Worm (Caenorhabditis elegans): ENCODE measurements around the gene irld-45.

The irld-45 gene

ce11 chrV:1607790-1608189 is 40.3 kb upstream of the irld-45 start, which contains the start of gene nhr-178 (continued):
- no peak for TF ChIP-seq F26F4.8 (GFP tag; conservative IDR thresholded peaks at IDR 0.05)
- no peak for TF ChIP-seq daf-16 (GFP tag; optimal IDR thresholded peaks at IDR 0.05)
- peak; percentile 95 for TF ChIP-seq daf-16 (tag; optimal IDR thresholded peaks at IDR 0.05)
- peak; percentile 99 for TF ChIP-seq nhr-77 (tag; optimal IDR thresholded peaks at IDR 0.05)
- TF ChIP-seq dve-1 (tag; optimal IDR thresholded peaks at IDR 0.05; ENCODE audit: insufficient read depth) = peak; percentile 85
- TF ChIP-seq unc-130 (GFP tag; optimal IDR thresholded peaks at IDR 0.05) = no peak
- TF ChIP-seq F37D6.2 (tag; optimal IDR thresholded peaks at IDR 0.05) = no peak
- no peak for TF ChIP-seq lin-38 (GFP tag; IDR thresholded peaks at IDR 0.05)
- no peak for TF ChIP-seq tag-97 (GFP tag; IDR thresholded peaks at IDR 0.05)
- no peak for TF ChIP-seq nhr-10 (tag; optimal IDR thresholded peaks at IDR 0.05)
- TF ChIP-seq cey-2 (tag; optimal IDR thresholded peaks at IDR 0.05; ENCODE audit: borderline replicate concordance, insufficient read depth) = no peak
- TF ChIP-seq F10B5.3 (tag; optimal IDR thresholded peaks at IDR 0.05) = no peak
- peak; percentile 23 for TF ChIP-seq hlh-30 (tag; optimal IDR thresholded peaks at IDR 0.05; ENCODE audit: insufficient read depth)
- TF ChIP-seq nhr-48 (tag; optimal IDR thresholded peaks at IDR 0.05) = peak; percentile 59
- TF ChIP-seq pha-4 (GFP tag; IDR thresholded peaks at IDR 0.05) = no peak
- no peak for TF ChIP-seq pha-4 (tag; optimal IDR thresholded peaks at IDR 0.05)
- no peak for TF ChIP-seq madf-9 (GFP tag; conservative IDR thresholded peaks at IDR 0.05)
- peak in 1 of 2 experiments; percentile 45 for TF ChIP-seq mdl-1 (tag; optimal IDR thresholded peaks at IDR 0.05)
- TF ChIP-seq fkh-10 (GFP tag; optimal IDR thresholded peaks at IDR 0.05) = no peak
- TF ChIP-seq dmd-6 (GFP tag; IDR thresholded peaks at IDR 0.05) = peak; percentile 93
- TF ChIP-seq unc-62 (GFP tag; optimal IDR thresholded peaks at IDR 0.05 in 1 of 2) = no peak
- TF ChIP-seq unc-62 (tag; optimal IDR thresholded peaks at IDR 0.05) = no peak
- no peak for TF ChIP-seq arid-1 (GFP tag; conservative IDR thresholded peaks at IDR 0.05)
- peak; percentile 90 for TF ChIP-seq nhr-42 (GFP tag; IDR thresholded peaks at IDR 0.05)
- TF ChIP-seq Y5F2A.4 (GFP tag; optimal IDR thresholded peaks at IDR 0.05) = no peak
- TF ChIP-seq zip-11 (GFP tag; IDR thresholded peaks at IDR 0.05) = no peak
- no peak for TF ChIP-seq zip-2 (tag; optimal IDR thresholded peaks at IDR 0.05)
- peak; percentile 33 for TF ChIP-seq mep-1 (tag; optimal IDR thresholded peaks at IDR 0.05)
- TF ChIP-seq daf-12 (tag; optimal IDR thresholded peaks at IDR 0.05) = no peak
- no peak for TF ChIP-seq Y105C5A.15 (GFP tag; IDR thresholded peaks at IDR 0.05)
- TF ChIP-seq jun-1 (tag; optimal IDR thresholded peaks at IDR 0.05) = no peak
- peak in 1 of 2 experiments; percentile 28 for TF ChIP-seq lsy-2 (tag; optimal IDR thresholded peaks at IDR 0.05)
- no peak for TF ChIP-seq madf-5 (GFP tag; IDR thresholded peaks at IDR 0.05)
- no peak for TF ChIP-seq ceh-28 (tag; optimal IDR thresholded peaks at IDR 0.05)
- TF ChIP-seq hlh-11 (tag; optimal IDR thresholded peaks at IDR 0.05) = peak; percentile 88
- TF ChIP-seq T26A8.4 (GFP tag; IDR thresholded peaks at IDR 0.05) = no peak
- peak; percentile 49 for TF ChIP-seq mxl-3 (GFP tag; optimal IDR thresholded peaks at IDR 0.05)
- TF ChIP-seq ceh-44 (GFP tag; IDR thresholded peaks at IDR 0.05) = no peak
- no peak for TF ChIP-seq rbr-2 (tag; optimal IDR thresholded peaks at IDR 0.05)
- TF ChIP-seq ces-1 (GFP tag; optimal IDR thresholded peaks at IDR 0.05) = no peak
- TF ChIP-seq D1046.2 (GFP tag; IDR thresholded peaks at IDR 0.05) = no peak
- peak; percentile 79 for TF ChIP-seq pqm-1 (tag; optimal IDR thresholded peaks at IDR 0.05)
- TF ChIP-seq mxl-2 (GFP tag; conservative IDR thresholded peaks at IDR 0.05) = no peak

- no peak for TF ChIP-seq tag-97 (GFP tag; IDR thresholded peaks at IDR 0.05)
- TF ChIP-seq Y5F2A.4 (GFP tag; optimal IDR thresholded peaks at IDR 0.05) = no peak
- TF ChIP-seq dmd-6 (GFP tag; IDR thresholded peaks at IDR 0.05) = peak; percentile 63
- TF ChIP-seq nhr-48 (tag; optimal IDR thresholded peaks at IDR 0.05) = no peak
- TF ChIP-seq sdz-12 (GFP tag; optimal IDR thresholded peaks at IDR 0.05) = no peak
- TF ChIP-seq nhr-77 (tag; optimal IDR thresholded peaks at IDR 0.05) = peak; percentile 16
- TF ChIP-seq gei-8 (GFP tag; optimal IDR thresholded peaks at IDR 0.05) = no peak
- TF ChIP-seq mep-1 (tag; optimal IDR thresholded peaks at IDR 0.05) = no peak
- no peak for TF ChIP-seq hlh-30 (tag; optimal IDR thresholded peaks at IDR 0.05; ENCODE audit: insufficient read depth)
- peak; percentile 36 for TF ChIP-seq nhr-102 (tag; optimal IDR thresholded peaks at IDR 0.05)
- no peak for TF ChIP-seq spr-3 (GFP tag; optimal IDR thresholded peaks at IDR 0.05)
- peak in 1 of 2 experiments; percentile 35 for TF ChIP-seq unc-62 (GFP tag; optimal IDR thresholded peaks at IDR 0.05 in 1 of 2)
- TF ChIP-seq unc-62 (tag; optimal IDR thresholded peaks at IDR 0.05) = no peak
- TF ChIP-seq mes-2 (tag; optimal IDR thresholded peaks at IDR 0.05; ENCODE audit: poor library complexity, severe bottlenecking) = no peak
- TF ChIP-seq vab-7 (GFP tag; IDR thresholded peaks at IDR 0.05) = no peak
- no peak for TF ChIP-seq lir-3 (tag; optimal IDR thresholded peaks at IDR 0.05)
- no peak for TF ChIP-seq daf-16 (GFP tag; optimal IDR thresholded peaks at IDR 0.05)
- TF ChIP-seq daf-16 (tag; optimal IDR thresholded peaks at IDR 0.05) = peak; percentile 81
- no peak for TF ChIP-seq ceh-32 (tag; optimal IDR thresholded peaks at IDR 0.05; ENCODE audit: poor library complexity)
- TF ChIP-seq pha-4 (GFP tag; IDR thresholded peaks at IDR 0.05) = no peak
- no peak for TF ChIP-seq pha-4 (tag; optimal IDR thresholded peaks at IDR 0.05)
Measured at ce11 chrV:1610097-1610496, 38.0 kb upstream of the irld-45 start, which contains the start of gene nhr-177. TSS of gene nhr-177 (plus strand) at chrV:1610263.

Data from whole organism, L4 larva.